Worm (Caenorhabditis elegans) whole organism, L1 larva: ENCODE data around the gene fbxa-184.

Experiments
- C04F5.9 ChIP-seq: sonication (generic microtip); optimal IDR thresholded peaks from 2 replicates; lab custom pipeline; 2016; ENCODE audit warnings: missing genetic modification characterization, missing compliant biosample characterization
- C16A3.4 ChIP-seq: fragments of 150-350 bp; optimal IDR thresholded peaks from 2 replicates; lab custom pipeline; 2014; ENCODE audit warnings: missing biosample characterization, missing genetic modification characterization
- Y116A8C.19 ChIP-seq: sonication (generic microtip); optimal IDR thresholded peaks from 2 replicates; lab custom pipeline; 2016; ENCODE audit warnings: missing compliant biosample characterization, missing genetic modification characterization, borderline replicate concordance
- aha-1 ChIP-seq: fragments of 150-350 bp; optimal IDR thresholded peaks from 2 replicates; lab custom pipeline; 2014; ENCODE audit warnings: missing biosample characterization, missing genetic modification characterization
- aly-2 ChIP-seq: fragments of 150-350 bp; optimal IDR thresholded peaks from 2 replicates; lab custom pipeline; 2014; ENCODE audit warnings: missing biosample characterization, missing genetic modification characterization
- ama-1 ChIP-seq: fragments of 150-350 bp; optimal IDR thresholded peaks from 2 replicates; lab custom pipeline; 2014
- ceh-63 ChIP-seq: fragments of 200-800 bp; sonication (Bioruptor generic); optimal IDR thresholded peaks from 2 replicates; lab custom pipeline; 2018; ENCODE audit warnings: mild to moderate bottlenecking, missing genetic modification characterization, missing compliant biosample characterization
- ceh-90 ChIP-seq: sonication (generic microtip); optimal IDR thresholded peaks from 2 replicates; lab custom pipeline; 2016; ENCODE audit warnings: missing genetic modification characterization, missing compliant biosample characterization
- ces-1 ChIP-seq: fragments of 150-350 bp; optimal IDR thresholded peaks from 2 replicates; lab custom pipeline; 2014; ENCODE audit warnings: missing biosample characterization, missing genetic modification reagents, missing genetic modification characterization
- dsc-1 ChIP-seq: sonication (generic microtip); optimal IDR thresholded peaks from 2 replicates; lab custom pipeline; 2016; ENCODE audit warnings: mild to moderate bottlenecking, missing genetic modification characterization, missing compliant biosample characterization
- efl-3 ChIP-seq: fragments of 200-800 bp; sonication (Bioruptor generic); optimal IDR thresholded peaks from 2 replicates; lab custom pipeline; 2018; ENCODE audit warnings: mild to moderate bottlenecking, missing genetic modification characterization, missing compliant biosample characterization
- ets-5 ChIP-seq: fragments of 200-800 bp; sonication (Bioruptor generic); IDR thresholded peaks from 2 replicates; pipeline ENCODE4 v1.3.6; 2022; ENCODE audit warnings: missing genetic modification characterization, missing compliant biosample characterization
- fkh-4 ChIP-seq: sonication (generic microtip); optimal IDR thresholded peaks from 2 replicates; lab custom pipeline; 2016; ENCODE audit warnings: missing compliant biosample characterization, missing genetic modification characterization, borderline replicate concordance
- fos-1 ChIP-seq: fragments of 150-350 bp; optimal IDR thresholded peaks from 2 replicates; lab custom pipeline; 2014; ENCODE audit warnings: missing biosample characterization, missing genetic modification characterization
- hlh-17 ChIP-seq: fragments of 200-800 bp; sonication (Bioruptor generic); optimal IDR thresholded peaks from 2 replicates; lab custom pipeline; 2018; ENCODE audit warnings: missing genetic modification characterization, mild to moderate bottlenecking, missing compliant biosample characterization, moderate library complexity, borderline replicate concordance
- hlh-4 ChIP-seq: sonication (generic microtip); optimal IDR thresholded peaks from 2 replicates; lab custom pipeline; 2016; ENCODE audit warnings: mild to moderate bottlenecking, missing genetic modification characterization, missing compliant biosample characterization
- hpl-2 ChIP-seq: fragments of 150-350 bp; optimal IDR thresholded peaks from 2 replicates; lab custom pipeline; 2014; ENCODE audit warnings: missing biosample characterization, missing genetic modification reagents, missing genetic modification characterization
- isw-1 ChIP-seq: fragments of 200-800 bp; sonication (Bioruptor generic); IDR thresholded peaks from 2 replicates; pipeline ENCODE4 v1.3.6; 2022; ENCODE audit warnings: missing genetic modification characterization, missing compliant biosample characterization
- lin-13 ChIP-seq: fragments of 150-350 bp; optimal IDR thresholded peaks from 2 replicates; lab custom pipeline; 2014; ENCODE audit warnings: missing biosample characterization, missing genetic modification reagents, missing genetic modification characterization
- lin-14 ChIP-seq: fragments of 200-800 bp; sonication (Bioruptor generic); optimal IDR thresholded peaks from 2 replicates; lab custom pipeline; 2018; ENCODE audit warnings: mild to moderate bottlenecking, missing genetic modification characterization, moderate library complexity, missing compliant biosample characterization
- lin-15B ChIP-seq: fragments of 150-350 bp; sonication (generic microtip); optimal IDR thresholded peaks from 3 replicates; lab custom pipeline; 2014; ENCODE audit warnings: missing biosample characterization, missing genetic modification characterization
- lin-39 ChIP-seq: fragments of 150-350 bp; optimal IDR thresholded peaks from 2 replicates; lab custom pipeline; 2014; ENCODE audit warnings: missing biosample characterization, missing genetic modification reagents, missing genetic modification characterization
- lir-3 ChIP-seq: sonication (generic microtip); optimal IDR thresholded peaks from 2 replicates; lab custom pipeline; 2016; ENCODE audit warnings: mild to moderate bottlenecking, missing genetic modification characterization, moderate library complexity, missing compliant biosample characterization; ENCODE audit not compliant: poor library complexity
- lsy-2 ChIP-seq, 2 experiments: fragments of 150-350 bp; optimal IDR thresholded peaks; 2 replicates each; lab custom pipeline; 2014; ENCODE audit warnings: missing biosample characterization in 2 of 2, missing genetic modification characterization in 2 of 2
- mdl-1 ChIP-seq, 2 experiments: fragments of 150-350 bp; optimal IDR thresholded peaks; 2 replicates each; lab custom pipeline; 2014 to 2017; ENCODE audit warnings: missing biosample characterization in 2 of 2, missing genetic modification characterization in 2 of 2, inconsistent platforms in 1 of 2
- mep-1 ChIP-seq: fragments of 150-350 bp; optimal IDR thresholded peaks from 2 replicates; lab custom pipeline; 2014; ENCODE audit warnings: missing biosample characterization, missing genetic modification characterization
- nhr-11 ChIP-seq: fragments of 150-350 bp; optimal IDR thresholded peaks from 2 replicates; lab custom pipeline; 2014; ENCODE audit warnings: missing biosample characterization, missing genetic modification characterization
- nhr-12 ChIP-seq: sonication (generic microtip); optimal IDR thresholded peaks from 2 replicates; lab custom pipeline; 2017; ENCODE audit warnings: missing biosample characterization, missing genetic modification characterization
- nhr-20 ChIP-seq: sonication (generic microtip); optimal IDR thresholded peaks from 2 replicates; lab custom pipeline; 2016; ENCODE audit warnings: mild to moderate bottlenecking, missing genetic modification characterization, missing compliant biosample characterization
- nhr-237 ChIP-seq: fragments of 150-350 bp; optimal IDR thresholded peaks from 2 replicates; lab custom pipeline; 2014; ENCODE audit warnings: missing biosample characterization, missing genetic modification characterization
- nhr-28 ChIP-seq: fragments of 150-350 bp; optimal IDR thresholded peaks from 2 replicates; lab custom pipeline; 2014; ENCODE audit warnings: missing biosample characterization, missing genetic modification characterization
- nhr-84 ChIP-seq: sonication (generic microtip); optimal IDR thresholded peaks from 2 replicates; lab custom pipeline; 2017; ENCODE audit warnings: missing biosample characterization, missing genetic modification characterization
- nhr-85 ChIP-seq: sonication (generic microtip); peaks from one replicate; lab custom pipeline; 2016; ENCODE audit warnings: missing genetic modification characterization, inconsistent platforms, missing compliant biosample characterization
- pag-3 ChIP-seq: sonication (generic microtip); optimal IDR thresholded peaks from 2 replicates; lab custom pipeline; 2017; ENCODE audit warnings: missing genetic modification characterization, mild to moderate bottlenecking, missing compliant biosample characterization, antibody characterized with exemption, borderline replicate concordance; ENCODE audit not compliant: insufficient read depth
- rnt-1 ChIP-seq: sonication (generic microtip); optimal IDR thresholded peaks from 2 replicates; lab custom pipeline; 2016; ENCODE audit warnings: mild to moderate bottlenecking, missing genetic modification characterization, moderate library complexity, missing compliant biosample characterization
- skn-1 ChIP-seq: fragments of 150-350 bp; optimal IDR thresholded peaks from 2 replicates; lab custom pipeline; 2014; ENCODE audit warnings: missing biosample characterization, missing genetic modification characterization
- snpc-4 ChIP-seq: fragments of 150-350 bp; optimal IDR thresholded peaks from 2 replicates; lab custom pipeline; 2014; ENCODE audit warnings: missing biosample characterization, missing genetic modification characterization
- snu-23 ChIP-seq: sonication (generic microtip); optimal IDR thresholded peaks from 2 replicates; lab custom pipeline; 2016; ENCODE audit warnings: missing genetic modification characterization, missing compliant biosample characterization
- sptf-1 ChIP-seq: fragments of 150-350 bp; optimal IDR thresholded peaks from 2 replicates; lab custom pipeline; 2014; ENCODE audit warnings: missing biosample characterization, missing genetic modification characterization
- unc-86 ChIP-seq: sonication (generic microtip); optimal IDR thresholded peaks from 2 replicates; lab custom pipeline; 2016; ENCODE audit warnings: missing genetic modification characterization, missing compliant biosample characterization
- unc-98 ChIP-seq: fragments of 200-800 bp; sonication (Bioruptor generic); IDR thresholded peaks from 2 replicates; pipeline ENCODE4 v1.3.6; 2022; ENCODE audit warnings: missing genetic modification characterization, missing compliant biosample characterization
- ztf-11 ChIP-seq, 2 experiments: sonication (generic microtip); optimal IDR thresholded peaks; 2 replicates each; lab custom pipeline; 2016 to 2017; ENCODE audit warnings: missing genetic modification characterization in 2 of 2, missing biosample characterization in 1 of 2, missing compliant biosample characterization in 1 of 2
- ztf-4 ChIP-seq: fragments of 150-350 bp; optimal IDR thresholded peaks from 2 replicates; lab custom pipeline; 2014; ENCODE audit warnings: missing biosample characterization, missing genetic modification characterization

fbxa-184 gene

ce11 chrII:1663516-1663915 is 46.5 kb upstream of the fbxa-184 start, which contains the start of gene duxl-1 (continued):
- TF ChIP-seq unc-86 (tag; lab: Kevin White, UChicago) (no peak), nhr-28 (tag; lab: Kevin White, UChicago) (no peak), Y116A8C.19 (tag; lab: Kevin White, UChicago) (no peak), ztf-4 (tag; lab: Kevin White, UChicago) (no peak), nhr-237 (tag; lab: Kevin White, UChicago) (no peak), lin-13 (GFP tag; lab: Kevin White, UChicago) (no peak), ama-1 (lab: Kevin White, UChicago) (no peak), lin-39 (tag; lab: Kevin White, UChicago) (no peak), mdl-1 (tag; optimal IDR thresholded peaks at IDR 0.05; lab: Kevin White, UChicago) (peak in 1 of 2 experiments; percentile 12), sptf-1 (tag; lab: Kevin White, UChicago) (no peak), ztf-11 (tag; optimal IDR thresholded peaks at IDR 0.05; lab: Kevin White, UChicago) (no peak), hlh-17 (GFP tag; lab: Kevin White, UChicago) (no peak), skn-1 (tag; lab: Kevin White, UChicago) (no peak), lin-14 (GFP tag; lab: Kevin White, UChicago) (peak; percentile 63), mep-1 (peak; percentile 18), ces-1 (no peak), lsy-2 (tag; optimal IDR thresholded peaks at IDR 0.05; lab: Kevin White, UChicago) (peak in 1 of 2 experiments; percentile 38), pag-3 (tag; lab: Kevin White, UChicago) (no peak), rnt-1 (tag; lab: Kevin White, UChicago) (peak; percentile 24), nhr-12 (tag; lab: Kevin White, UChicago) (no peak), nhr-11 (no peak), hpl-2 (GFP tag; lab: Kevin White, UChicago) (no peak), fkh-4 (no peak), nhr-85 (tag; lab: Kevin White, UChicago) (peak; percentile 7), C16A3.4 (tag; lab: Kevin White, UChicago) (no peak), snpc-4 (no peak), nhr-84 (tag; lab: Kevin White, UChicago) (no peak), ceh-63 (GFP tag; lab: Kevin White, UChicago) (no peak), efl-3 (GFP tag; lab: Kevin White, UChicago) (no peak)

- TF ChIP-seq hlh-4 (tag; lab: Kevin White, UChicago) (no peak), nhr-20 (tag; lab: Kevin White, UChicago) (no peak), lin-15B (tag; lab: Kevin White, UChicago) (no peak), aha-1 (tag; lab: Kevin White, UChicago) (no peak), lin-14 (GFP tag; lab: Kevin White, UChicago) (no peak), ceh-63 (GFP tag; lab: Kevin White, UChicago) (no peak), aly-2 (tag; lab: Kevin White, UChicago) (no peak), lir-3 (tag; lab: Kevin White, UChicago) (no peak), nhr-11 (no peak), fos-1 (tag; lab: Kevin White, UChicago) (no peak), unc-86 (tag; lab: Kevin White, UChicago) (no peak), C04F5.9 (no peak), efl-3 (GFP tag; lab: Kevin White, UChicago) (no peak), ceh-90 (tag; lab: Kevin White, UChicago) (no peak), dsc-1 (tag; lab: Kevin White, UChicago) (no peak), unc-98 (no peak), snu-23 (GFP tag; lab: Kevin White, UChicago) (no peak), isw-1 (GFP tag; lab: Robert Waterston, UW) (no peak), C16A3.4 (tag; lab: Kevin White, UChicago) (no peak), ets-5 (GFP tag; lab: Robert Waterston, UW) (no peak)
Measured at ce11 chrII:1666025-1666424, 44.0 kb upstream of the fbxa-184 start, which contains the start of gene srlf-29. Gene srlf-29, plus strand, starts transcription at chrII:1666325.
